Worm (Caenorhabditis elegans) whole organism, L1 larva: ENCODE data around the gene irld-63.

Source experiments
- C16A3.4 ChIP-seq: fragments of 150-350 bp; optimal IDR thresholded peaks from 2 replicates; lab custom pipeline; 2014; ENCODE audit warnings: missing biosample characterization, missing genetic modification characterization
- C34B4.2 ChIP-seq: sonication (generic microtip); optimal IDR thresholded peaks from 2 replicates; lab custom pipeline; 2017; ENCODE audit warnings: mild to moderate bottlenecking, missing genetic modification characterization, missing compliant biosample characterization
- aha-1 ChIP-seq: fragments of 150-350 bp; optimal IDR thresholded peaks from 2 replicates; lab custom pipeline; 2014; ENCODE audit warnings: missing biosample characterization, missing genetic modification characterization
- ceh-90 ChIP-seq: sonication (generic microtip); optimal IDR thresholded peaks from 2 replicates; lab custom pipeline; 2016; ENCODE audit warnings: missing genetic modification characterization, missing compliant biosample characterization
- dsc-1 ChIP-seq: sonication (generic microtip); optimal IDR thresholded peaks from 2 replicates; lab custom pipeline; 2016; ENCODE audit warnings: mild to moderate bottlenecking, missing genetic modification characterization, missing compliant biosample characterization
- efl-1 ChIP-seq, 4 experiments: fragments of 150-350 bp; optimal IDR thresholded peaks in 3 of 4; peaks in 1 of 4; 1 replicate in 1 of 4; 2 replicates in 3 of 4; lab custom pipeline; 2014; ENCODE audit warnings: missing biosample characterization in 2 of 4, missing genetic modification characterization in 2 of 4, missing genetic modification reagents in 2 of 4
- egl-27 ChIP-seq, 2 experiments: fragments of 150-350 bp in 1 of 2; sonication (generic microtip); optimal IDR thresholded peaks; 3 replicates each; lab custom pipeline; 2017 to 2018; ENCODE audit warnings: missing biosample characterization in 2 of 2, missing genetic modification characterization in 2 of 2, missing genetic modification reagents in 2 of 2
- elt-3 ChIP-seq, 6 experiments: fragments of 150-350 bp in 1 of 6; sonication (generic microtip); optimal IDR thresholded peaks; 2 replicates each; lab custom pipeline; 2017 to 2018; ENCODE audit warnings: missing biosample characterization in 6 of 6, missing genetic modification characterization in 6 of 6, inconsistent platforms in 1 of 6
- fkh-8 ChIP-seq: sonication (generic microtip); optimal IDR thresholded peaks from 2 replicates; lab custom pipeline; 2016; ENCODE audit warnings: mild to moderate bottlenecking, missing genetic modification characterization, missing compliant biosample characterization
- hlh-17 ChIP-seq: fragments of 200-800 bp; sonication (Bioruptor generic); optimal IDR thresholded peaks from 2 replicates; lab custom pipeline; 2018; ENCODE audit warnings: missing genetic modification characterization, mild to moderate bottlenecking, missing compliant biosample characterization, moderate library complexity, borderline replicate concordance
- irx-1 ChIP-seq: sonication (generic microtip); optimal IDR thresholded peaks from 2 replicates; lab custom pipeline; 2016; ENCODE audit warnings: missing genetic modification characterization, missing compliant biosample characterization
- jun-1 ChIP-seq: fragments of 150-350 bp; optimal IDR thresholded peaks from 2 replicates; lab custom pipeline; 2014; ENCODE audit warnings: missing biosample characterization, missing genetic modification reagents, missing genetic modification characterization
- lin-13 ChIP-seq: fragments of 150-350 bp; optimal IDR thresholded peaks from 2 replicates; lab custom pipeline; 2014; ENCODE audit warnings: missing biosample characterization, missing genetic modification reagents, missing genetic modification characterization
- lin-15B ChIP-seq: fragments of 150-350 bp; sonication (generic microtip); optimal IDR thresholded peaks from 3 replicates; lab custom pipeline; 2014; ENCODE audit warnings: missing biosample characterization, missing genetic modification characterization
- lin-39 ChIP-seq: fragments of 150-350 bp; optimal IDR thresholded peaks from 2 replicates; lab custom pipeline; 2014; ENCODE audit warnings: missing biosample characterization, missing genetic modification reagents, missing genetic modification characterization
- nhr-19 ChIP-seq: fragments of 200-800 bp; sonication (Bioruptor generic); conservative IDR thresholded peaks from 2 replicates; pipeline ENCODE4 v1.3.6; 2022; ENCODE audit warnings: missing genetic modification characterization, missing compliant biosample characterization
- nhr-28 ChIP-seq: fragments of 150-350 bp; optimal IDR thresholded peaks from 2 replicates; lab custom pipeline; 2014; ENCODE audit warnings: missing biosample characterization, missing genetic modification characterization
- nhr-76 ChIP-seq: sonication (generic microtip); optimal IDR thresholded peaks from 2 replicates; lab custom pipeline; 2017; ENCODE audit warnings: missing biosample characterization, missing genetic modification characterization
- nhr-77 ChIP-seq: fragments of 150-350 bp; optimal IDR thresholded peaks from 2 replicates; lab custom pipeline; 2014; ENCODE audit warnings: missing biosample characterization, missing genetic modification characterization
- nhr-84 ChIP-seq: sonication (generic microtip); optimal IDR thresholded peaks from 2 replicates; lab custom pipeline; 2017; ENCODE audit warnings: missing biosample characterization, missing genetic modification characterization
- nhr-85 ChIP-seq: sonication (generic microtip); peaks from one replicate; lab custom pipeline; 2016; ENCODE audit warnings: missing genetic modification characterization, inconsistent platforms, missing compliant biosample characterization
- nhr-90 ChIP-seq: sonication (generic microtip); optimal IDR thresholded peaks from 2 replicates; lab custom pipeline; 2016; ENCODE audit warnings: mild to moderate bottlenecking, missing genetic modification characterization, missing compliant biosample characterization; ENCODE audit not compliant: poor library complexity
- pag-3 ChIP-seq: sonication (generic microtip); optimal IDR thresholded peaks from 2 replicates; lab custom pipeline; 2017; ENCODE audit warnings: missing genetic modification characterization, mild to moderate bottlenecking, missing compliant biosample characterization, antibody characterized with exemption, borderline replicate concordance; ENCODE audit not compliant: insufficient read depth
- pqm-1 ChIP-seq: sonication (generic microtip); optimal IDR thresholded peaks from 3 replicates; lab custom pipeline; 2017; ENCODE audit warnings: missing biosample characterization, missing genetic modification characterization
- sup-37 ChIP-seq: fragments of 200-800 bp; sonication (Bioruptor generic); optimal IDR thresholded peaks from 2 replicates; lab custom pipeline; 2018; ENCODE audit warnings: mild to moderate bottlenecking, missing genetic modification characterization, missing compliant biosample characterization
- swsn-7 ChIP-seq: sonication (generic microtip); optimal IDR thresholded peaks from 2 replicates; lab custom pipeline; 2016; ENCODE audit warnings: missing genetic modification characterization, missing compliant biosample characterization
- tbx-2 ChIP-seq: sonication (generic microtip); optimal IDR thresholded peaks from 2 replicates; lab custom pipeline; 2016; ENCODE audit warnings: missing genetic modification characterization, missing compliant biosample characterization
- unc-130 ChIP-seq: fragments of 150-350 bp; optimal IDR thresholded peaks from 2 replicates; lab custom pipeline; 2017; ENCODE audit warnings: missing biosample characterization, missing genetic modification characterization, inconsistent platforms
- unc-62 ChIP-seq: fragments of 150-350 bp; optimal IDR thresholded peaks from 2 replicates; lab custom pipeline; 2014; ENCODE audit warnings: missing biosample characterization, missing genetic modification reagents, missing genetic modification characterization
- zip-4 ChIP-seq: fragments of 200-800 bp; sonication (Bioruptor generic); optimal IDR thresholded peaks from 2 replicates; lab custom pipeline; 2018; ENCODE audit warnings: mild to moderate bottlenecking, missing genetic modification characterization, moderate library complexity, missing compliant biosample characterization

Gene irld-63

DNA sequence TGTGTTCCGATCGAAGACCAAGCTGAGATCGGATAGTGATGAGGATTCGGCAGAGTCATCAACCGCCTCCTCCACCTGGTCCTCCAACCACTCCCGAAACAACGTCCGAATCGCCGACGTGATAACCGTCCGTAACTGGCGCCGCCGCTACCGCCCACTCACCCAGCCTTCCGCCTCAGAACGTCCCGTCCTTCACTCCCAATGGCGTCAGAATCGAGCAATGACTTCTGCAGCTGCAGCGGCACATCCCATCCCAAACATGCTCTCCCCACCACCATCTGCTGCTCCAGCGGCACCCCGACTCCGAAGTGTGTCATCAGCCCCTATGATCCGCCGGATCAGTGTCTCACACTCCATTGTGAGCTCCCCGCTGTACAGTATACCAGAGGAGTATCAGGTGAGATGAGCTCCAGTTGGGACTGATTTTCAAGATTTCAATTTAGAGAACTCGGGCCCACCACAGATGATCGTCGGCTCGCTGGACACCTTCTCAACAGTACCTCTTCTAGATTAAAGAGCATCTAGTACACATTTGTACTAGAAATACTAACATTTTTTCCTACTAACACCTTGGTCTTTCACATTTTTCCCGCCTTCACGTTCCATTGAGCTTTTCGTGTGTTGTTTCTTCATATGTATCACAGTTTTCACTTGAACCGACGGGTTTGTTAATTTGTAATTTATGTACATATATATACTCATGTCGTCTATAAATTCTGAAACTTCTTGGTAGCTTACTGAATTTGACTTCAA, 4.5 kb upstream of the irld-63 start:
- no peak for TF ChIP-seq efl-1 (optimal IDR thresholded peaks at IDR 0.05; lab: Kevin White, UChicago)
- TF ChIP-seq efl-1 (GFP tag; optimal IDR thresholded peaks at IDR 0.05 in 1 of 2; lab: Kevin White, UChicago), result peak in 1 of 2 experiments; percentile 51
- TF ChIP-seq unc-62 (GFP tag; lab: Kevin White, UChicago), result no peak
- no peak for TF ChIP-seq aha-1 (tag; lab: Kevin White, UChicago)

DNA sequence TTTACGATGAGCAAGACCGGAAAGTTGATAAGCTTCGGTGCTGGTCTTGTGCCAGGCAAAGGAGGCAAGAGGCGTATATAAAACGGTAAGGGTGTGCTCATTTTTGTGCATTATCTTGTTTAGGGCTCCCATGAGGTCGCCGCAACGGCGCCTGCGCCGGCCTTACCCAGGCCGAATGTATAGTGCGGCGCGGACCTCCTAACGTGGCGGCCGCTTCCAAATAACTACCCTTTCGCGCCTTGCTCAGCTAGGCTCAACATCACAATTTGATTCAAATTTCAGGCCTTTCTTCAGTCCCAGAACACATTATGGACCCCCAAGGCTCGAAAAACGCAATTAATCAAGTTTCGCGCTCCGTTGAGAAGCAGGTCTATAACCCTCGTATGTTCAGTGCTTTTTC, 3.0 kb upstream of the irld-63 start, which contains the start of the genes ZK355.3 and ZK355.8:
TSS of gene ZK355.3 (minus strand) at position 101 of the 400 bp plus-strand sequence.
TSS of gene ZK355.8 (plus strand) at position 272 of the 400 bp plus-strand sequence.
- TF ChIP-seq swsn-7 (no peak), nhr-77 (tag; lab: Kevin White, UChicago) (no peak), nhr-28 (no peak), fkh-8 (no peak)

DNA sequence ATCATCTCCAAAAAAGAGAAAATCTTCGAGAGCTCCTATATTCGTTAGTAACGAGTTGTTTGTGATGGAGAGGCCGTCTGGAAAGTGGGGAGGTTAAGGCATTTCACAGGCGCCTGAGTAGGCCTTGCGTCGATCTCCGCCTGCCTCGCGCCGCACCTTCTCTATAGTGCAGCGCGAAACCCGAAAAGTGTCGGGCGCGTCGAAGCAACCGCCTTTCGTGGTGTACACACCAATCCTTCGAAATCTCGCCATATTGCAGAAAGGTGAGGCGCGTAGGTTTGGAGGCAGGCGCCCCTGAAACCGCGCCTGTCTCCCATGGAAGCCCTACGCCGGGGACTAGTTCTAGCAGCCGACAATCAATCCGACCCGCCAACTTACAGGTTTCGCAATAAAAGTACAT, 682 bp upstream of the irld-63 start:
- no peak for TF ChIP-seq fkh-8
- no peak for TF ChIP-seq efl-1 (optimal IDR thresholded peaks at IDR 0.05; lab: Kevin White, UChicago)
- peak in 1 of 2 experiments; percentile 25 for TF ChIP-seq efl-1 (GFP tag; optimal IDR thresholded peaks at IDR 0.05 in 1 of 2; lab: Kevin White, UChicago)
- TF ChIP-seq C16A3.4, result no peak
- TF ChIP-seq hlh-17, result no peak

DNA sequence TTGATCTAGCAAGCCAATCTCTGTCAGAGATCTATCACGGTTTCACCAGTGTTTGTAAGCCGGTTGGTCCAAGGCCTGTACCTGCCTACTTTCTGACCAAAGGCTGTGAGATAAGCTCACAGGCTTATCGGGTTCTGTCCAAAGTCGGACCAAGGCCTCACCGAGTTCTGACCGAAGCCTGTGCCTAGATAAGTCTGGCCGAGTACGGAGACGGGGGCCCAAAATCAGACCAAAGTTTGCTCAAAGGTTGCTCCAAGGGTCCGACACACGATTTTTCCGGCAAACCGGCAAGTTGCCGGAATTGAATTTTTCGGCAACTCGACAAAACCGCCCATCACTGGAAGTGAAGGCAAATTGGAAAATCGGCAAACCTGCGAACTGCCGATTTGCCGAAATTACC, 1.0 kb downstream of the irld-63 start:
- TF ChIP-seq C16A3.4 (no peak), efl-1 (optimal IDR thresholded peaks at IDR 0.05; lab: Kevin White, UChicago) (no peak), efl-1 (GFP tag; optimal IDR thresholded peaks at IDR 0.05 in 1 of 2; lab: Kevin White, UChicago) (peak in 1 of 2 experiments; percentile 65)
- TF ChIP-seq, all 84 proteins: peak for 1

DNA sequence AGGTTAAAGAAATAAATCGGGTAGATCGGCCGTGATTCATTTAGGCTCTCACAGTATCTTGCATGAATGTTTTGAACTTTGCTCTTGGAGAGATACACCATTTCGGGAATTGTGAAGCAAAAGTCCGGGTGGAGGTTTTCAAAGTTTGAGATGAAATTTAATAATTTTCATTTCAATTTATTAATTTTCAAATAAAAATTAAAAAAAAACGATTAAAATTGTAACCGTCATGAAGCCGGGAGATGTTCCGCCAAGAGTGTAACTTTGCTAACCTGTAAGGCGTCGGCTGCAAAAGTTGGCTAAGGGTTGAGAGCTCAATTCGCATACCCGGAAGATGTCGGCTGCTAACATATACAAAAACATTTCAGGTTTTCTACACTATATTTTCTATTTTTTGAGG, 3.8 kb downstream of the irld-63 start, which contains the start of gene irld-67:
TSS of gene irld-67 (minus strand) at position 101 of the 400 bp plus-strand sequence.
- TF ChIP-seq unc-130 (tag; lab: Kevin White, UChicago), result no peak
- TF ChIP-seq ceh-90 (tag; lab: Kevin White, UChicago), result no peak
- TF ChIP-seq jun-1 (tag; lab: Kevin White, UChicago), result no peak
- no peak for TF ChIP-seq pag-3 (tag; lab: Kevin White, UChicago)
- TF ChIP-seq lin-15B, result no peak

DNA sequence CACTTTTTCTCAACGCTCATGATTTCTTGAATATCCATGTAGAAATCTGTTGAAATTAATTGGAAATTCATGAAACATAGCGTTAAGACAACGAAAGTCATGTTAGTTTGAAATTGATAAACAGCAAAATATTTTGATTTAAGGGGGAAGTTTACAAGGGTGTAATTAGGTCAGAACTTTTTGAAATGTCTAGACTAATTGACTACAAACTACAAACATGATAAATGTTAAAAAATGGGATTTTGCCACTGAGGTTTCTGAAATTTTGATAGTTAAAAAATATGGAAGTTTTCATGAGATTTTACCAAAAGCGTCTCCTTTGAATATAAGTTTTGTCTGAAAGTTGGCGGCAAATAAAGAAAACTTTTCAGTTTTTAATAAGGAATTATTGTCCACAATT, 7.3 kb downstream of the irld-63 start, which contains the start of gene irld-65:
TSS of gene irld-65 (minus strand) at position 101 of the 400 bp plus-strand sequence.
- TF ChIP-seq lin-13 (GFP tag; lab: Kevin White, UChicago) (no peak), nhr-19 (GFP tag; lab: Robert Waterston, UW) (no peak)

DNA sequence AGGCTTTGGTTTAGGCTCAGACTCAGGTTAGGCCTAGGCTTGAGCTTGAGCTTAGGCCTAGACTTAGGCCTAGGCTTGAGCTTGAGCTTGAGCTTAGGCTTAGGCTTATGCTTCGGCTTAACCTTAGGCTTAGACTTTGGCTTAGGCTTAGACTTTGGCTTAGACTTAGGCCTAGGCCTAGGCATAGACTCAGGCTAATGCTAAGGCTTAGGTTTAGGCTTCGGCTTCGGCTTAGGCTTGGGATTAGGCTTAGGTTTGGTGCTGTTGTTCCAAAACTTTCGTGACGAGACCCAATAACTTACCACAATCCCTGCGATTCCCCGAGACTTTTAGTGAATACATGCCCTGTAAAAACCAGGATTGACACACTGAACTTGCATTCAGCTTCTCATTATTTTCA, 9.2 kb downstream of the irld-63 start:
- TF ChIP-seq jun-1 (tag; lab: Kevin White, UChicago), result no peak
- no peak for TF ChIP-seq lin-15B
- TF ChIP-seq tbx-2 (tag; lab: Kevin White, UChicago), result no peak
- no peak for TF ChIP-seq egl-27 (tag; optimal IDR thresholded peaks at IDR 0.05; lab: Kevin White, UChicago)
- TF ChIP-seq nhr-84 (tag; lab: Kevin White, UChicago), result no peak
- no peak for TF ChIP-seq nhr-77 (tag; lab: Kevin White, UChicago)
- no peak for TF ChIP-seq nhr-85 (tag; lab: Kevin White, UChicago)
- TF ChIP-seq nhr-76, result no peak
- TF ChIP-seq irx-1 (tag; lab: Kevin White, UChicago), result no peak
- TF ChIP-seq C16A3.4, result no peak
- TF ChIP-seq dsc-1 (tag; lab: Kevin White, UChicago), result no peak
- TF ChIP-seq lin-39 (tag; lab: Kevin White, UChicago), result no peak
- TF ChIP-seq sup-37 (GFP tag; lab: Kevin White, UChicago), result no peak
- TF ChIP-seq C34B4.2 (tag; lab: Kevin White, UChicago), result no peak
- no peak for TF ChIP-seq pqm-1
- no peak for TF ChIP-seq nhr-90 (tag; lab: Kevin White, UChicago)
- TF ChIP-seq elt-3 (tag; optimal IDR thresholded peaks at IDR 0.05; lab: Kevin White, UChicago), result no peak
- no peak for TF ChIP-seq fkh-8
- no peak for TF ChIP-seq zip-4 (GFP tag; lab: Kevin White, UChicago)
